Worm (Caenorhabditis elegans) whole organism, early embryonic: ENCODE data around the gene fipr-6.

ENCODE experiments used
- F13C5.2 ChIP-seq: sonication (generic microtip); optimal IDR thresholded peaks from 2 replicates; lab custom pipeline; 2017; ENCODE audit warnings: mild to moderate bottlenecking, missing genetic modification characterization, inconsistent platforms, missing compliant biosample characterization
- ama-1 ChIP-seq: fragments of 150-350 bp; optimal IDR thresholded peaks from 2 replicates; lab custom pipeline; 2014
- tbx-37 ChIP-seq: fragments of 200-800 bp; sonication (Bioruptor generic); conservative IDR thresholded peaks from 2 replicates; pipeline ENCODE4 v1.3.6; 2022; ENCODE audit warnings: missing genetic modification reagents, missing genetic modification characterization, missing compliant biosample characterization

DNA sequence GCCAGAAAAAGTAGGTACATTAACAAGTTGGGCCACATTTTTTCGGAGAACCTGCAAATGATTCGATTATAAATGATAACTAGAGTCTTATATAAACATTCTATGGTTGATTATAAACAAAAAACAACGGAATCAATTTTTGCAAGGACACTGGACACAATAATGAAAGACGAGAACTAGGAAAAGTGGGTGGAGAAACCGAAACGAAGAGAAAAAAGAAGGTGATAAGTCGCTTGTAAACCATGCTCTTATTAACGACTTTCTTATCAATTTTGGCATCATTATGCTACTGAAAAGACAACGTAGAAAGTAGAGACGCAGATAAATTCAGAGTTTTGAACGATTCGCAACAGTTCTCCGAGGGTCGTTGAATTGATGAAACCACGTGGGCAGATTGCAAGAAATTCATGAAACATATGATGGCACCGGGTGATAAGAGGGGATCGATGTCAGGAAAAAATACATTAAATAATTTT, 40.9 kb upstream of the fipr-6 start, which contains the start of gene ZK856.5:
- TF ChIP-seq ama-1 (lab: Kevin White, UChicago) = no peak
- no peak for TF ChIP-seq F13C5.2
- no peak for TF ChIP-seq tbx-37
